Fruit fly (Drosophila melanogaster) whole organism, wandering third instar larva: ENCODE data around the gene Cyp9f3.

ENCODE experiments used
- Abd-B ChIP-seq: fragments of >200 bp; optimal IDR thresholded peaks from 2 replicates; lab custom pipeline; 2017; ENCODE audit warnings: missing biosample characterization, missing genetic modification characterization
- CG32264 ChIP-seq: fragments of 200-800 bp; sonication (Bioruptor generic); optimal IDR thresholded peaks from 2 replicates; lab custom pipeline; 2016; ENCODE audit warnings: missing biosample characterization, missing genetic modification characterization
- CG9705 ChIP-seq: fragments of 200-800 bp; sonication (Bioruptor generic); optimal IDR thresholded peaks from 2 replicates; lab custom pipeline; 2018; ENCODE audit warnings: missing biosample characterization, mild to moderate bottlenecking, missing genetic modification characterization
- CrebA ChIP-seq: fragments of 200-800 bp; sonication (Bioruptor generic); optimal IDR thresholded peaks from 2 replicates; lab custom pipeline; 2016; ENCODE audit warnings: missing biosample characterization, mild to moderate bottlenecking, missing genetic modification characterization, borderline replicate concordance
- Dfd ChIP-seq: fragments of >200 bp; optimal IDR thresholded peaks from 2 replicates; lab custom pipeline; 2017; ENCODE audit warnings: missing biosample characterization, missing genetic modification characterization
- GATAd ChIP-seq: sonication (Bioruptor generic); optimal IDR thresholded peaks from 2 replicates; lab custom pipeline; 2016; ENCODE audit warnings: missing biosample characterization, missing genetic modification characterization
- HLH106 ChIP-seq: fragments of 200-800 bp; optimal IDR thresholded peaks from 3 replicates; lab custom pipeline; 2019; ENCODE audit warnings: missing biosample characterization, mild to moderate bottlenecking, missing genetic modification characterization, moderate library complexity
- Hnf4 ChIP-seq: fragments of 200-800 bp; sonication (Bioruptor generic); optimal IDR thresholded peaks from 2 replicates; lab custom pipeline; 2016; ENCODE audit warnings: missing biosample characterization, mild to moderate bottlenecking, missing genetic modification characterization
- Hr78 ChIP-seq: fragments of >200 bp; optimal IDR thresholded peaks from 2 replicates; lab custom pipeline; 2017; ENCODE audit warnings: missing biosample characterization, missing genetic modification characterization
- Hr83 ChIP-seq: fragments of 200-300 bp; sonication (Bioruptor generic); optimal IDR thresholded peaks from 2 replicates; lab custom pipeline; 2016; ENCODE audit warnings: missing biosample characterization, mild to moderate bottlenecking, missing genetic modification characterization, moderate library complexity; ENCODE audit not compliant: poor library complexity, severe bottlenecking
- Jra ChIP-seq: sonication (Bioruptor generic); optimal IDR thresholded peaks from 2 replicates; lab custom pipeline; 2016; ENCODE audit warnings: missing biosample characterization, missing genetic modification characterization
- Myc ChIP-seq: fragments of >200 bp; optimal IDR thresholded peaks from 2 replicates; lab custom pipeline; 2017
- N ChIP-seq: fragments of >200 bp; optimal IDR thresholded peaks from 2 replicates; lab custom pipeline; 2018; ENCODE audit warnings: missing biosample characterization, missing external identifiers, missing genetic modification characterization
- OdsH ChIP-seq: fragments of 200-800 bp; sonication (Bioruptor generic); optimal IDR thresholded peaks from 2 replicates; lab custom pipeline; 2016; ENCODE audit warnings: missing biosample characterization, mild to moderate bottlenecking, missing genetic modification characterization
- Rel ChIP-seq, 2 experiments: fragments of 200-800 bp; sonication (Bioruptor generic) in 1 of 2; optimal IDR thresholded peaks; 2 replicates in 1 of 2; 3 replicates in 1 of 2; lab custom pipeline; 2016 to 2019; ENCODE audit warnings: mild to moderate bottlenecking in 2 of 2, missing biosample characterization in 2 of 2, missing genetic modification characterization in 2 of 2, moderate library complexity in 1 of 2
- Sp1 ChIP-seq: fragments of 200-800 bp; sonication (Bioruptor generic); optimal IDR thresholded peaks from 3 replicates; lab custom pipeline; 2019; ENCODE audit warnings: missing biosample characterization, mild to moderate bottlenecking, missing genetic modification characterization, moderate library complexity
- Vsx2 ChIP-seq: fragments of 200-300, 225-300 bp; sonication (Bioruptor generic); optimal IDR thresholded peaks from 2 replicates; lab custom pipeline; 2018; ENCODE audit warnings: missing biosample characterization, missing genetic modification characterization; ENCODE audit not compliant: partially characterized antibody
- br ChIP-seq: fragments of 200-800 bp; sonication (Bioruptor generic); optimal IDR thresholded peaks from 2 replicates; lab custom pipeline; 2016; ENCODE audit warnings: missing biosample characterization, missing genetic modification characterization
- brk ChIP-seq: fragments of 200-800 bp; sonication (Bioruptor generic); optimal IDR thresholded peaks from 2 replicates; lab custom pipeline; 2016; ENCODE audit warnings: missing biosample characterization, mild to moderate bottlenecking, missing genetic modification characterization
- dmrt93B ChIP-seq: fragments of 200-800 bp; sonication (Bioruptor generic); optimal IDR thresholded peaks from 2 replicates; lab custom pipeline; 2018; ENCODE audit warnings: missing biosample characterization, mild to moderate bottlenecking, missing genetic modification characterization
- dsf ChIP-seq: sonication (Bioruptor generic); optimal IDR thresholded peaks from 2 replicates; lab custom pipeline; 2016; ENCODE audit warnings: missing biosample characterization, missing genetic modification characterization, borderline replicate concordance
- ey ChIP-seq: fragments of 200-800 bp; sonication (Bioruptor generic); optimal IDR thresholded peaks from 2 replicates; lab custom pipeline; 2016; ENCODE audit warnings: missing biosample characterization, missing genetic modification characterization
- foxo ChIP-seq, 2 experiments: fragments of 200-800 bp; sonication (Bioruptor generic); optimal IDR thresholded peaks; 2 replicates in 1 of 2; 3 replicates in 1 of 2; lab custom pipeline; 2016 to 2017; ENCODE audit warnings: missing biosample characterization in 2 of 2, missing genetic modification characterization in 2 of 2
- fru ChIP-seq: fragments of 200-800 bp; sonication (Bioruptor generic); optimal IDR thresholded peaks from 3 replicates; lab custom pipeline; 2016; ENCODE audit warnings: missing biosample characterization, mild to moderate bottlenecking, missing genetic modification characterization
- jim ChIP-seq: fragments of 175-275, 200-325 bp; sonication (Bioruptor generic); optimal IDR thresholded peaks from 2 replicates; lab custom pipeline; 2016; ENCODE audit warnings: missing biosample characterization, mild to moderate bottlenecking, missing genetic modification characterization
- lola ChIP-seq: fragments of >200 bp; optimal IDR thresholded peaks from 2 replicates; lab custom pipeline; 2017; ENCODE audit warnings: missing biosample characterization, missing genetic modification characterization
- psq ChIP-seq: fragments of 200-800 bp; sonication (Bioruptor generic); optimal IDR thresholded peaks from 3 replicates; lab custom pipeline; 2017; ENCODE audit warnings: missing biosample characterization, mild to moderate bottlenecking, missing genetic modification characterization, moderate library complexity
- rgr ChIP-seq: fragments of 200-800 bp; sonication (Bioruptor generic); optimal IDR thresholded peaks from 3 replicates; lab custom pipeline; 2016; ENCODE audit warnings: missing biosample characterization, mild to moderate bottlenecking, missing genetic modification characterization
- sage ChIP-seq: fragments of 200-800 bp; sonication (Bioruptor generic); optimal IDR thresholded peaks from 2 replicates; lab custom pipeline; 2016; ENCODE audit warnings: missing biosample characterization, mild to moderate bottlenecking, missing genetic modification characterization
- sv ChIP-seq: fragments of 200-800 bp; sonication (Bioruptor generic); optimal IDR thresholded peaks from 3 replicates; lab custom pipeline; 2016; ENCODE audit warnings: missing biosample characterization, missing genetic modification characterization
- tai ChIP-seq: sonication (Bioruptor generic); optimal IDR thresholded peaks from 2 replicates; lab custom pipeline; 2016; ENCODE audit warnings: missing biosample characterization, missing genetic modification characterization
- usp ChIP-seq: fragments of >200 bp; optimal IDR thresholded peaks from 2 replicates; lab custom pipeline; 2017; ENCODE audit warnings: missing biosample characterization, missing genetic modification characterization
- woc ChIP-seq: sonication (Bioruptor generic); optimal IDR thresholded peaks from 2 replicates; lab custom pipeline; 2016; ENCODE audit warnings: missing biosample characterization, mild to moderate bottlenecking, missing genetic modification characterization

Cyp9f3 gene

dm6 chr3R:12379249-12379648 lies 19.5 kb downstream of the Cyp9f3 start:
- TF ChIP-seq br = no peak
- no peak for TF ChIP-seq Sp1 (GFP tag; lab: Kevin White, UChicago)
- no peak for TF ChIP-seq brk
- TF ChIP-seq dsf (GFP tag; lab: Kevin White, UChicago) = no peak
- TF ChIP-seq CrebA (GFP tag; lab: Kevin White, UChicago) = no peak
- TF ChIP-seq dmrt93B (GFP tag; lab: Kevin White, UChicago) = no peak
- TF ChIP-seq tai (GFP tag; lab: Kevin White, UChicago) = no peak
- TF ChIP-seq HLH106 = no peak
- no peak for TF ChIP-seq rgr
- no peak for TF ChIP-seq foxo (GFP tag; optimal IDR thresholded peaks at IDR 0.05; lab: Kevin White, UChicago)
- no peak for TF ChIP-seq Abd-B (GFP tag; lab: Kevin White, UChicago)

- TF ChIP-seq jim (GFP tag; lab: Kevin White, UChicago) (no peak), Hnf4 (GFP tag; lab: Kevin White, UChicago) (no peak), brk (no peak), CG9705 (GFP tag; lab: Kevin White, UChicago) (no peak), OdsH (GFP tag; lab: Kevin White, UChicago) (no peak)
Observed at dm6 chr3R:12378200-12378599, 20.5 kb downstream of the Cyp9f3 start, which contains the start of gene GstD7. Gene GstD7, plus strand, starts transcription at chr3R:12378500.

dm6 chr3R:12376828-12377227 lies 21.9 kb downstream of the Cyp9f3 start, which contains the start of gene GstD6:
Gene GstD6, plus strand, starts transcription at chr3R:12377128.
- TF ChIP-seq fru (GFP tag; lab: Kevin White, UChicago) = no peak
- no peak for TF ChIP-seq Dfd (GFP tag; lab: Kevin White, UChicago)
- TF ChIP-seq sv = no peak
- TF ChIP-seq N = no peak
- no peak for TF ChIP-seq psq
- no peak for TF ChIP-seq CG9705 (GFP tag; lab: Kevin White, UChicago)
- no peak for TF ChIP-seq OdsH (GFP tag; lab: Kevin White, UChicago)
- no peak for TF ChIP-seq Abd-B (GFP tag; lab: Kevin White, UChicago)
- no peak for TF ChIP-seq Hr78 (GFP tag; lab: Kevin White, UChicago)
- TF ChIP-seq lola (GFP tag; lab: Kevin White, UChicago) = no peak
- no peak for TF ChIP-seq Hr83 (GFP tag; lab: Kevin White, UChicago)
- TF ChIP-seq Sp1 (GFP tag; lab: Kevin White, UChicago) = no peak
- TF ChIP-seq ey (GFP tag; lab: Kevin White, UChicago) = no peak
- TF ChIP-seq jim (GFP tag; lab: Kevin White, UChicago) = no peak

dm6 chr3R:12375258-12375783 lies 23.4 kb downstream of the Cyp9f3 start, which contains the start of gene GstD5:
Gene GstD5, plus strand, starts transcription at chr3R:12375733.
- TF ChIP-seq Sp1 (GFP tag; lab: Kevin White, UChicago) = no peak
- no peak for TF ChIP-seq br
- no peak for TF ChIP-seq foxo (GFP tag; optimal IDR thresholded peaks at IDR 0.05; lab: Kevin White, UChicago)
- no peak for TF ChIP-seq sage
- TF ChIP-seq Hnf4 (GFP tag; lab: Kevin White, UChicago) = no peak
- no peak for TF ChIP-seq GATAd
- TF ChIP-seq Vsx2 = no peak
- no peak for TF ChIP-seq Abd-B (GFP tag; lab: Kevin White, UChicago)
- no peak for TF ChIP-seq Dfd (GFP tag; lab: Kevin White, UChicago)
- TF ChIP-seq ey (GFP tag; lab: Kevin White, UChicago) = no peak
- no peak for TF ChIP-seq Myc (lab: Kevin White, UChicago)
- TF ChIP-seq tai (GFP tag; lab: Kevin White, UChicago) = no peak
- no peak for TF ChIP-seq woc
- no peak for TF ChIP-seq HLH106
- TF ChIP-seq CG9705 (GFP tag; lab: Kevin White, UChicago) = no peak
- TF ChIP-seq sv = no peak
- TF ChIP-seq Hr78 (GFP tag; lab: Kevin White, UChicago) = no peak

- no peak for TF ChIP-seq foxo (GFP tag; optimal IDR thresholded peaks at IDR 0.05; lab: Kevin White, UChicago)
- TF ChIP-seq ey (GFP tag; lab: Kevin White, UChicago) = no peak
- no peak for TF ChIP-seq Rel (GFP tag; optimal IDR thresholded peaks at IDR 0.05; lab: Kevin White, UChicago)
- TF ChIP-seq Rel (tag; optimal IDR thresholded peaks at IDR 0.05; lab: Kevin White, UChicago) = no peak
- no peak for TF ChIP-seq rgr
- TF ChIP-seq brk = no peak
- TF ChIP-seq Jra = no peak
- TF ChIP-seq CG9705 (GFP tag; lab: Kevin White, UChicago) = no peak
- no peak for TF ChIP-seq jim (GFP tag; lab: Kevin White, UChicago)
- no peak for TF ChIP-seq Vsx2
- no peak for TF ChIP-seq CrebA (GFP tag; lab: Kevin White, UChicago)
- TF ChIP-seq Hr83 (GFP tag; lab: Kevin White, UChicago) = no peak
- no peak for TF ChIP-seq usp
- TF ChIP-seq dmrt93B (GFP tag; lab: Kevin White, UChicago) = no peak
- TF ChIP-seq Sp1 (GFP tag; lab: Kevin White, UChicago) = no peak
- TF ChIP-seq CG32264 (GFP tag; lab: Kevin White, UChicago) = no peak
Observed at dm6 chr3R:12373800-12374199, 24.9 kb downstream of the Cyp9f3 start, which contains the start of gene GstD4. Gene GstD4, plus strand, starts transcription at chr3R:12374100.
